Fruit fly (Drosophila melanogaster) whole organism, wandering third instar larva: ENCODE data around the gene aru.

ENCODE experiments used
- Abd-B ChIP-seq: fragments of >200 bp; optimal IDR thresholded peaks from 2 replicates; lab custom pipeline; 2017; ENCODE audit warnings: missing biosample characterization, missing genetic modification characterization
- Dfd ChIP-seq: fragments of >200 bp; optimal IDR thresholded peaks from 2 replicates; lab custom pipeline; 2017; ENCODE audit warnings: missing biosample characterization, missing genetic modification characterization
- Dif ChIP-seq: fragments of 200-275, 200-300 bp; sonication (Bioruptor generic); optimal IDR thresholded peaks from 2 replicates; lab custom pipeline; 2018; ENCODE audit warnings: missing biosample characterization, missing genetic modification characterization; ENCODE audit not compliant: partially characterized antibody
- Hnf4 ChIP-seq: fragments of 200-800 bp; sonication (Bioruptor generic); optimal IDR thresholded peaks from 2 replicates; lab custom pipeline; 2016; ENCODE audit warnings: missing biosample characterization, mild to moderate bottlenecking, missing genetic modification characterization
- OdsH ChIP-seq: fragments of 200-800 bp; sonication (Bioruptor generic); optimal IDR thresholded peaks from 2 replicates; lab custom pipeline; 2016; ENCODE audit warnings: missing biosample characterization, mild to moderate bottlenecking, missing genetic modification characterization
- dsf ChIP-seq: sonication (Bioruptor generic); optimal IDR thresholded peaks from 2 replicates; lab custom pipeline; 2016; ENCODE audit warnings: missing biosample characterization, missing genetic modification characterization, borderline replicate concordance
- psq ChIP-seq: fragments of 200-800 bp; sonication (Bioruptor generic); optimal IDR thresholded peaks from 3 replicates; lab custom pipeline; 2017; ENCODE audit warnings: missing biosample characterization, mild to moderate bottlenecking, missing genetic modification characterization, moderate library complexity
- rgr ChIP-seq: fragments of 200-800 bp; sonication (Bioruptor generic); optimal IDR thresholded peaks from 3 replicates; lab custom pipeline; 2016; ENCODE audit warnings: missing biosample characterization, mild to moderate bottlenecking, missing genetic modification characterization

- TF ChIP-seq rgr (no peak), Hnf4 (GFP tag; lab: Kevin White, UChicago) (no peak), OdsH (GFP tag; lab: Kevin White, UChicago) (no peak), psq (GFP tag; lab: Kevin White, UChicago) (no peak), Abd-B (GFP tag; lab: Kevin White, UChicago) (no peak), dsf (GFP tag; lab: Kevin White, UChicago) (no peak), Dfd (GFP tag; lab: Kevin White, UChicago) (peak; percentile 96), Dif (no peak)
Measured at dm6 chr2L:849787-850512, 18.2 kb downstream of the aru start.
